Fruit fly (Drosophila melanogaster) whole organism, prepupa: Measurements from ENCODE around the gene CG6409.

Experiments
- CG10631 ChIP-seq: fragments of 200-800 bp; sonication (Bioruptor generic); optimal IDR thresholded peaks from 2 replicates; lab custom pipeline; 2016; ENCODE audit warnings: missing biosample characterization, missing genetic modification characterization
- CG10669 ChIP-seq: fragments of 200-800 bp; sonication (Bioruptor generic); optimal IDR thresholded peaks from 3 replicates; lab custom pipeline; 2018; ENCODE audit warnings: missing biosample characterization, mild to moderate bottlenecking, missing genetic modification characterization, moderate library complexity
- CG11294 ChIP-seq: fragments of 200-800 bp; sonication (Bioruptor generic); IDR thresholded peaks from 2 replicates; pipeline ENCODE4 v1.3.6; 2022; ENCODE audit warnings: missing biosample characterization, missing genetic modification characterization
- CG11762 ChIP-seq: fragments of 200-800 bp; sonication (Bioruptor generic); optimal IDR thresholded peaks from 3 replicates; lab custom pipeline; 2016; ENCODE audit warnings: missing biosample characterization, missing genetic modification characterization; ENCODE audit not compliant: insufficient read depth
- CG15336 ChIP-seq: fragments of 200-800 bp; sonication (Bioruptor generic); IDR thresholded peaks from 2 replicates; pipeline ENCODE4 v1.3.6; 2022; ENCODE audit warnings: missing biosample characterization, missing genetic modification characterization
- CG1621 ChIP-seq: fragments of 200-800 bp; sonication (Bioruptor generic); optimal IDR thresholded peaks from 3 replicates; lab custom pipeline; 2018; ENCODE audit warnings: missing biosample characterization, mild to moderate bottlenecking, missing genetic modification characterization
- CG16779 ChIP-seq: fragments of 200-800 bp; sonication (Bioruptor generic); optimal IDR thresholded peaks from 3 replicates; lab custom pipeline; 2017; ENCODE audit warnings: missing biosample characterization, mild to moderate bottlenecking, missing genetic modification characterization
- CG3032 ChIP-seq: fragments of 200-800 bp; optimal IDR thresholded peaks from 2 replicates; lab custom pipeline; 2019; ENCODE audit warnings: missing biosample characterization, mild to moderate bottlenecking, missing genetic modification characterization, moderate library complexity
- CG31627 ChIP-seq: fragments of 200-800 bp; sonication (Bioruptor generic); optimal IDR thresholded peaks from 3 replicates; lab custom pipeline; 2016; ENCODE audit warnings: missing biosample characterization, missing genetic modification characterization
- CG32006 ChIP-seq: fragments of 200-800 bp; sonication (Bioruptor generic); optimal IDR thresholded peaks from 3 replicates; lab custom pipeline; 2017; ENCODE audit warnings: missing biosample characterization, mild to moderate bottlenecking, missing genetic modification characterization
- CG4318 ChIP-seq: fragments of 200-800 bp; sonication (Bioruptor generic); optimal IDR thresholded peaks from 3 replicates; lab custom pipeline; 2017; ENCODE audit warnings: missing biosample characterization, mild to moderate bottlenecking, missing genetic modification characterization
- CG6163 ChIP-seq: fragments of 200-800 bp; sonication (Bioruptor generic); IDR thresholded peaks from 3 replicates; pipeline ENCODE4 v1.3.6; 2022; ENCODE audit warnings: missing biosample characterization, missing genetic modification characterization
- CG6276 ChIP-seq: fragments of 200-800 bp; sonication (Bioruptor generic); optimal IDR thresholded peaks from 2 replicates; lab custom pipeline; 2017; ENCODE audit warnings: missing biosample characterization, mild to moderate bottlenecking, missing genetic modification characterization
- CG6808 ChIP-seq: fragments of 200-800 bp; sonication (Bioruptor generic); optimal IDR thresholded peaks from 3 replicates; lab custom pipeline; 2017; ENCODE audit warnings: missing biosample characterization, missing genetic modification characterization, mild to moderate bottlenecking, moderate library complexity, missing genetic modification reagents
- CG8119 ChIP-seq: fragments of 200-800 bp; sonication (Bioruptor generic); IDR thresholded peaks from 3 replicates; pipeline ENCODE4 v1.3.6; 2022; ENCODE audit warnings: missing biosample characterization, missing genetic modification characterization
- CG8319 ChIP-seq: fragments of 200-800 bp; sonication (Bioruptor generic); optimal IDR thresholded peaks from 3 replicates; lab custom pipeline; 2016; ENCODE audit warnings: missing biosample characterization, missing genetic modification characterization
- CG8632 ChIP-seq: fragments of 200-800 bp; sonication (Bioruptor generic); optimal IDR thresholded peaks from 3 replicates; lab custom pipeline; 2016; ENCODE audit warnings: missing biosample characterization, missing genetic modification characterization
- CG9139 ChIP-seq: fragments of 200-800 bp; sonication (Bioruptor generic); optimal IDR thresholded peaks from 3 replicates; lab custom pipeline; 2017; ENCODE audit warnings: missing biosample characterization, mild to moderate bottlenecking, missing genetic modification characterization
- Eip75B ChIP-seq: fragments of 200-800 bp; sonication (Bioruptor generic); optimal IDR thresholded peaks from 3 replicates; lab custom pipeline; 2016; ENCODE audit warnings: missing biosample characterization, missing genetic modification characterization
- Eip78C ChIP-seq: fragments of 200-800 bp; sonication (Bioruptor generic); peaks from one replicate; lab custom pipeline; 2016; ENCODE audit warnings: missing biosample characterization, missing genetic modification characterization
- Eip93F ChIP-seq: fragments of 200-800 bp; sonication (Bioruptor generic); optimal IDR thresholded peaks from 2 replicates; lab custom pipeline; 2016; ENCODE audit warnings: missing biosample characterization, mild to moderate bottlenecking, missing genetic modification characterization
- Ets21C ChIP-seq: fragments of 200-800 bp; sonication (Bioruptor generic); optimal IDR thresholded peaks from 3 replicates; lab custom pipeline; 2016; ENCODE audit warnings: missing biosample characterization, missing genetic modification characterization
- Ets96B ChIP-seq: fragments of 200-800 bp; optimal IDR thresholded peaks from 2 replicates; lab custom pipeline; 2019; ENCODE audit warnings: missing biosample characterization, mild to moderate bottlenecking, missing genetic modification characterization, moderate library complexity
- Gug ChIP-seq: fragments of 200-800 bp; sonication (Bioruptor generic); IDR thresholded peaks from 2 replicates; pipeline ENCODE4 v1.3.6; 2022; ENCODE audit warnings: missing biosample characterization, missing genetic modification characterization
- Hr38 ChIP-seq: sonication (Bioruptor generic); optimal IDR thresholded peaks from 2 replicates; lab custom pipeline; 2016; ENCODE audit warnings: missing biosample characterization, missing genetic modification characterization
- Hr39 ChIP-seq: fragments of 200-800 bp; sonication (Bioruptor generic); optimal IDR thresholded peaks from 2 replicates; lab custom pipeline; 2016; ENCODE audit warnings: missing biosample characterization, missing genetic modification characterization
- Hr4 ChIP-seq: fragments of 200-800 bp; sonication (Bioruptor generic); optimal IDR thresholded peaks from 3 replicates; lab custom pipeline; 2016; ENCODE audit warnings: missing biosample characterization, missing genetic modification characterization
- Lpt ChIP-seq: fragments of 200-800 bp; sonication (Bioruptor generic); optimal IDR thresholded peaks from 3 replicates; lab custom pipeline; 2016; ENCODE audit warnings: missing biosample characterization, missing genetic modification characterization
- Met ChIP-seq: fragments of 200-800 bp; sonication (Bioruptor generic); optimal IDR thresholded peaks from 3 replicates; lab custom pipeline; 2016; ENCODE audit warnings: missing biosample characterization, missing genetic modification characterization
- OdsH ChIP-seq: fragments of 200-800 bp; sonication (Bioruptor generic); optimal IDR thresholded peaks from 3 replicates; lab custom pipeline; 2016; ENCODE audit warnings: missing biosample characterization, missing genetic modification characterization
- Smox ChIP-seq: fragments of 200-800 bp; sonication (Bioruptor generic); optimal IDR thresholded peaks from 3 replicates; lab custom pipeline; 2016; ENCODE audit warnings: missing biosample characterization, missing genetic modification characterization
- Sox102F ChIP-seq: fragments of 200-800 bp; sonication (Bioruptor generic); optimal IDR thresholded peaks from 2 replicates; lab custom pipeline; 2016; ENCODE audit warnings: missing biosample characterization, mild to moderate bottlenecking, missing genetic modification characterization
- acj6 ChIP-seq: fragments of 200-800 bp; sonication (Bioruptor generic); optimal IDR thresholded peaks from 3 replicates; lab custom pipeline; 2016; ENCODE audit warnings: missing biosample characterization, missing genetic modification characterization
- dac ChIP-seq: fragments of 200-800 bp; sonication (Bioruptor generic); optimal IDR thresholded peaks from 2 replicates; lab custom pipeline; 2017; ENCODE audit warnings: missing biosample characterization, mild to moderate bottlenecking, missing genetic modification characterization
- dsx ChIP-seq: fragments of 200-800 bp; optimal IDR thresholded peaks from 3 replicates; lab custom pipeline; 2019; ENCODE audit warnings: missing biosample characterization, mild to moderate bottlenecking, missing genetic modification characterization, moderate library complexity; ENCODE audit not compliant: poor library complexity, severe bottlenecking
- eg ChIP-seq: fragments of 200-800 bp; sonication (Bioruptor generic); IDR thresholded peaks from 3 replicates; pipeline ENCODE4 v1.3.6; 2022; ENCODE audit warnings: missing biosample characterization, missing genetic modification characterization
- esn ChIP-seq: fragments of 200-800 bp; sonication (Bioruptor generic); optimal IDR thresholded peaks from 2 replicates; lab custom pipeline; 2016; ENCODE audit warnings: missing biosample characterization, mild to moderate bottlenecking, missing genetic modification characterization, moderate library complexity
- fd85E ChIP-seq: fragments of 200-800 bp; sonication (Bioruptor generic); optimal IDR thresholded peaks from 3 replicates; lab custom pipeline; 2016; ENCODE audit warnings: missing biosample characterization, missing genetic modification characterization
- fkh ChIP-seq: fragments of 200-800 bp; sonication (Bioruptor generic); optimal IDR thresholded peaks from 3 replicates; lab custom pipeline; 2017; ENCODE audit warnings: missing biosample characterization, mild to moderate bottlenecking, missing genetic modification characterization, moderate library complexity
- lz ChIP-seq: fragments of 200-800 bp; sonication (Bioruptor generic); optimal IDR thresholded peaks from 3 replicates; lab custom pipeline; 2016; ENCODE audit warnings: missing biosample characterization, missing genetic modification characterization
- net ChIP-seq: fragments of 200-800 bp; sonication (Bioruptor generic); optimal IDR thresholded peaks from 3 replicates; lab custom pipeline; 2016; ENCODE audit warnings: missing biosample characterization, missing genetic modification characterization
- pdm3 ChIP-seq: fragments of 200-800 bp; sonication (Bioruptor generic); optimal IDR thresholded peaks from 3 replicates; lab custom pipeline; 2016; ENCODE audit warnings: missing biosample characterization, missing genetic modification characterization
- salr ChIP-seq, 2 experiments: fragments of 200-800 bp; sonication (Bioruptor generic); optimal IDR thresholded peaks; 3 replicates each; lab custom pipeline; 2016 to 2018; ENCODE audit warnings: missing biosample characterization in 2 of 2, missing genetic modification characterization in 2 of 2, mild to moderate bottlenecking in 1 of 2
- ss ChIP-seq, 2 experiments: fragments of 200-800 bp; sonication (Bioruptor generic); optimal IDR thresholded peaks; 2 replicates in 1 of 2; 3 replicates in 1 of 2; lab custom pipeline; 2017 to 2018; ENCODE audit warnings: mild to moderate bottlenecking in 2 of 2, missing biosample characterization in 2 of 2, missing genetic modification characterization in 2 of 2, moderate library complexity in 1 of 2
- svp ChIP-seq: fragments of 200-800 bp; sonication (Bioruptor generic); peaks from one replicate; lab custom pipeline; 2016; ENCODE audit warnings: missing biosample characterization, missing genetic modification characterization
- topi ChIP-seq: fragments of 200-800 bp; sonication (Bioruptor generic); optimal IDR thresholded peaks from 3 replicates; lab custom pipeline; 2016; ENCODE audit warnings: missing biosample characterization, missing genetic modification characterization
- vri ChIP-seq: fragments of 200-800 bp; sonication (Bioruptor generic); optimal IDR thresholded peaks from 3 replicates; lab custom pipeline; 2016; ENCODE audit warnings: missing biosample characterization, mild to moderate bottlenecking, missing genetic modification characterization

CG6409 gene

DNA sequence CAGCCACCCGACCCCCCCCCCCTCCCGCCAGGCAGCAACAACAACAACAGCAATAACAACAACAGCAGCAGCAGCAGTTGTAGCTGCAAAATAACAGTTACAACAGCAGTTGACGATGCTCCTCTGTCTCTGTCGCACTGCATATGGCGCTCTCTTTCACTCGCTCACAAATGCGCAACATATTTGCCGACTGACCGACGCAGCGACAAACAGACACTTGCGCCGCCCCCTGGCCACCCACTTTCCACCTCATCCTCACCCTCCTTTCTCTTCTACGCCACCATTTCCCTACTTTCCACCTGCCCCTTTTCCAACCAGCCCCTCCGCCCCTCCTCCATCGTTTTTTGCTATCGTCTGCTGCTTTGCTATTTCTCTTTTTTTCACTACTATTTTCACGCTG is 28.2 kb downstream of the CG6409 start (continued):
- TF ChIP-seq net (no peak), salr (GFP tag; optimal IDR thresholded peaks at IDR 0.05; lab: Kevin White, UChicago) (no peak), Ets21C (GFP tag; lab: Kevin White, UChicago) (no peak), Eip93F (no peak), Eip75B (no peak), eg (GFP tag; lab: Robert Waterston, UW) (peak; percentile 35; the same call in 2 of the 3 replicates), CG31627 (GFP tag; lab: Kevin White, UChicago) (no peak), vri (no peak), CG15336 (0 out of 2 replicates have a peak, but pooled peaks have one; percentile 7)

DNA sequence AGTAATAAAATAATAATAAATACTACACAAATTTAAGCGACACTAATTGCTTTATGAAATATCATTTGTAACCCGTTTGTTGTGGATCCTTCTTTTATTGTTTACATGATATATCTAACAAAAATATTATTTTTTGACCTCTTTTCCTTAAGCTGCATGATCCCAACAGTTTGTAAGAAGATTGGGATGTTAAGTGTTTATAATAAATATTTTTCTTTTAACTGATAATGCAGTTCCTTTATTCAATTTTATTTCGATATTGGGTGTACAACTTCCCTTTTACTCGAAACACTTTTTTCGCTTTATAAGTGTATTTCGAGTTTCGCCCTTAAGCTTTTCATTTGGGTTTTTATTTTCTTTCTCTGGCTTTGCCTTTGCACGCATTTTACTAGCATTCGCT is 28.6 kb downstream of the CG6409 start:
- no peak for TF ChIP-seq Hr39
- peak; percentile 10 for TF ChIP-seq Smox
- no peak for TF ChIP-seq CG11294 (GFP tag; lab: Robert Waterston, UW)
- TF ChIP-seq CG4318, result peak; percentile 48
- peak; percentile 27 for TF ChIP-seq CG3032 (tag; lab: Kevin White, UChicago)
- TF ChIP-seq CG1621 (tag; lab: Kevin White, UChicago), result no peak
- TF ChIP-seq acj6 (GFP tag; lab: Kevin White, UChicago), result peak; percentile 42
- TF ChIP-seq CG10631 (GFP tag; lab: Kevin White, UChicago), result peak; percentile 42
- TF ChIP-seq CG8632, result no peak
- TF ChIP-seq Ets96B (tag; lab: Kevin White, UChicago), result peak; percentile 20
- peak; percentile 16 for TF ChIP-seq Met (GFP tag; lab: Kevin White, UChicago)
- peak; percentile 86 for TF ChIP-seq Eip78C
- peak; percentile 72 for TF ChIP-seq CG32006
- TF ChIP-seq Hr4 (GFP tag; lab: Kevin White, UChicago), result peak; percentile 57
- no peak for TF ChIP-seq CG6276 (GFP tag; lab: Kevin White, UChicago)
- TF ChIP-seq pdm3, result peak; percentile 18
- TF ChIP-seq topi, result peak; percentile 9
- TF ChIP-seq OdsH, result peak; percentile 19
- no peak for TF ChIP-seq CG8319 (GFP tag; lab: Kevin White, UChicago)
- TF ChIP-seq dac, result no peak
- peak; percentile 29 for TF ChIP-seq svp (GFP tag; lab: Kevin White, UChicago)

DNA sequence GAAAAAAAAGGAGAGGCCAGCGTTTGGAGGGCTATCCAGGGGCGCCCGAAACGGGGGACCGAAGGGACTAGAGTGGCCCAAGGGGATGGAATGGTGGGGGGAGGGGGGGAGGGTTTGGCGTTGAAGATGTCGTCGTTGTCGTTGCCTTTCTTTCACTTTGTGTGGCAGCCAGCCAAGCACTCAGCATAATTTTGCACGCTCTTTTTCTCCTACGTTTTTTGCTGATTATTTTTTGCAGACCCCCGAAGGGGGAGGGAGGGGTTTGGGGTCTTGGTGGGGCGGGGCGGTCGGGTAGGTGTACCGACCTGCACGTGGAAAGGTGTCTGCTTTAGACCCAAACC is 29.1 kb downstream of the CG6409 start:
- no peak for TF ChIP-seq ss (GFP tag; optimal IDR thresholded peaks at IDR 0.05; lab: Kevin White, UChicago)
- no peak for TF ChIP-seq net
- no peak for TF ChIP-seq CG8119 (GFP tag; lab: Robert Waterston, UW)
- TF ChIP-seq pdm3, result no peak
- no peak for TF ChIP-seq dsx (GFP tag; lab: Kevin White, UChicago)
- TF ChIP-seq dac, result no peak
- TF ChIP-seq fd85E, result no peak
- no peak for TF ChIP-seq Eip78C
- TF ChIP-seq CG6163 (GFP tag; lab: Robert Waterston, UW), result no peak; the same call in 2 of the 3 replicates
- TF ChIP-seq CG16779 (tag; lab: Kevin White, UChicago), result no peak
- peak; percentile 32 for TF ChIP-seq CG11762
- TF ChIP-seq Hr4 (GFP tag; lab: Kevin White, UChicago), result no peak
- TF ChIP-seq CG11294 (GFP tag; lab: Robert Waterston, UW), result 0 out of 2 replicates have a peak, but pooled peaks have one; percentile 4
- no peak for TF ChIP-seq Sox102F (GFP tag; lab: Kevin White, UChicago)
- TF ChIP-seq CG10631 (GFP tag; lab: Kevin White, UChicago), result no peak
- no peak for TF ChIP-seq CG3032 (tag; lab: Kevin White, UChicago)
- peak; percentile 9 for TF ChIP-seq CG8319 (GFP tag; lab: Kevin White, UChicago)
- no peak for TF ChIP-seq Smox
- no peak for TF ChIP-seq CG9139 (GFP tag; lab: Kevin White, UChicago)
- TF ChIP-seq Hr39, result no peak
- no peak for TF ChIP-seq topi
- TF ChIP-seq Hr38, result no peak
- no peak for TF ChIP-seq lz (GFP tag; lab: Kevin White, UChicago)
- TF ChIP-seq CG6808 (GFP tag; lab: Kevin White, UChicago), result no peak
- TF ChIP-seq CG6276 (GFP tag; lab: Kevin White, UChicago), result no peak
- no peak for TF ChIP-seq Ets96B (tag; lab: Kevin White, UChicago)
- TF ChIP-seq svp (GFP tag; lab: Kevin White, UChicago), result no peak
- no peak for TF ChIP-seq Met (GFP tag; lab: Kevin White, UChicago)
- no peak for TF ChIP-seq esn (GFP tag; lab: Kevin White, UChicago)
- no peak for TF ChIP-seq Gug (GFP tag; lab: Robert Waterston, UW)
- TF ChIP-seq CG4318, result no peak
- no peak for TF ChIP-seq CG1621 (tag; lab: Kevin White, UChicago)
- peak; percentile 28 for TF ChIP-seq CG32006
- TF ChIP-seq CG10669, result no peak
- TF ChIP-seq fkh (GFP tag; lab: Kevin White, UChicago), result no peak
- TF ChIP-seq Lpt (GFP tag; lab: Kevin White, UChicago), result peak; percentile 56
- TF ChIP-seq salr (GFP tag; optimal IDR thresholded peaks at IDR 0.05; lab: Kevin White, UChicago), result peak in 1 of 2 experiments; percentile 58
